Worm (Caenorhabditis elegans): ENCODE results near the gene him-18.

- TF ChIP-seq nhr-11 (tag; optimal IDR thresholded peaks at IDR 0.05) (no peak), elt-1 (tag; optimal IDR thresholded peaks at IDR 0.05) (no peak), ZK546.5 (tag; optimal IDR thresholded peaks at IDR 0.05) (no peak), lin-11 (tag; optimal IDR thresholded peaks at IDR 0.05) (no peak), Y55F3AM.14 (GFP tag; optimal IDR thresholded peaks at IDR 0.05) (no peak), nhr-6 (tag; optimal IDR thresholded peaks at IDR 0.05) (no peak), ama-1 (optimal IDR thresholded peaks at IDR 0.05) (no peak), nhr-25 (tag; optimal IDR thresholded peaks at IDR 0.05) (no peak), egl-27 (tag; optimal IDR thresholded peaks at IDR 0.05) (no peak), ceh-16 (tag; optimal IDR thresholded peaks at IDR 0.05) (no peak), skn-1 (tag; optimal IDR thresholded peaks at IDR 0.05) (no peak)
These were observed 49.7 kb downstream of the him-18 start, which contains the start of gene T23F11.4 for ce11 chrIII:4665272-4665671.

All from whole organism, L2 larva.